Worm (Caenorhabditis elegans) whole organism, L2 larva: ENCODE measurements around the gene F22E12.3.

ENCODE experiments used
- C34F6.9 ChIP-seq: fragments of 150-350 bp; optimal IDR thresholded peaks from 2 replicates; lab custom pipeline; 2014; ENCODE audit warnings: missing biosample characterization, missing genetic modification characterization
- F13H6.1 ChIP-seq: sonication (generic microtip); optimal IDR thresholded peaks from 2 replicates; lab custom pipeline; 2016; ENCODE audit warnings: missing genetic modification characterization, missing compliant biosample characterization
- R02D3.7 ChIP-seq: fragments of 150-350 bp; optimal IDR thresholded peaks from 2 replicates; lab custom pipeline; 2014; ENCODE audit warnings: missing biosample characterization, missing genetic modification characterization
- Y55F3AM.14 ChIP-seq: fragments of 200-800 bp; sonication (Bioruptor generic); optimal IDR thresholded peaks from 2 replicates; lab custom pipeline; 2018; ENCODE audit warnings: mild to moderate bottlenecking, missing genetic modification characterization, missing compliant biosample characterization
- aly-2 ChIP-seq: fragments of 150-350 bp; optimal IDR thresholded peaks from 2 replicates; lab custom pipeline; 2014; ENCODE audit warnings: missing biosample characterization, missing genetic modification characterization
- ama-1 ChIP-seq: fragments of 150-350 bp; optimal IDR thresholded peaks from 2 replicates; lab custom pipeline; 2018; ENCODE audit warnings: inconsistent platforms
- blmp-1 ChIP-seq: sonication (generic microtip); optimal IDR thresholded peaks from 2 replicates; lab custom pipeline; 2017; ENCODE audit warnings: missing genetic modification characterization, mild to moderate bottlenecking, missing compliant biosample characterization, antibody characterized with exemption, moderate library complexity; ENCODE audit not compliant: insufficient read depth
- ceh-16 ChIP-seq: fragments of 150-350 bp; optimal IDR thresholded peaks from 2 replicates; lab custom pipeline; 2014; ENCODE audit warnings: missing biosample characterization, missing genetic modification characterization
- ceh-82 ChIP-seq: fragments of 150-350 bp; optimal IDR thresholded peaks from 2 replicates; lab custom pipeline; 2014; ENCODE audit warnings: missing biosample characterization, missing genetic modification characterization
- crh-2 ChIP-seq: sonication (generic microtip); optimal IDR thresholded peaks from 2 replicates; lab custom pipeline; 2017; ENCODE audit warnings: missing biosample characterization, missing genetic modification characterization
- dmd-4 ChIP-seq: sonication (generic microtip); optimal IDR thresholded peaks from 2 replicates; lab custom pipeline; 2017; ENCODE audit warnings: missing biosample characterization, missing genetic modification characterization
- egl-27 ChIP-seq: sonication (generic microtip); optimal IDR thresholded peaks from 3 replicates; lab custom pipeline; 2017; ENCODE audit warnings: missing biosample characterization, missing genetic modification reagents, missing genetic modification characterization
- elt-1 ChIP-seq: fragments of 150-350 bp; optimal IDR thresholded peaks from 2 replicates; lab custom pipeline; 2014; ENCODE audit warnings: missing biosample characterization, missing genetic modification characterization
- fos-1 ChIP-seq: fragments of 150-350 bp; optimal IDR thresholded peaks from 2 replicates; lab custom pipeline; 2014; ENCODE audit warnings: missing biosample characterization, missing genetic modification characterization
- gmeb-1 ChIP-seq: fragments of 150-350 bp; optimal IDR thresholded peaks from 2 replicates; lab custom pipeline; 2014; ENCODE audit warnings: missing biosample characterization, missing genetic modification characterization
- lin-11 ChIP-seq: fragments of 150-350 bp; sonication (generic microtip); optimal IDR thresholded peaks from 2 replicates; lab custom pipeline; 2014; ENCODE audit warnings: missing biosample characterization, missing genetic modification characterization, inconsistent platforms, mixed read lengths
- lin-13 ChIP-seq: fragments of 150-350 bp; optimal IDR thresholded peaks from 2 replicates; lab custom pipeline; 2014; ENCODE audit warnings: missing biosample characterization, missing genetic modification reagents, missing genetic modification characterization
- lin-39 ChIP-seq: fragments of 150-350 bp; optimal IDR thresholded peaks from 2 replicates; lab custom pipeline; 2014; ENCODE audit warnings: missing biosample characterization, missing genetic modification reagents, missing genetic modification characterization
- lsy-2 ChIP-seq, 2 experiments: fragments of 150-350 bp in 1 of 2; sonication (generic microtip) in 1 of 2; optimal IDR thresholded peaks; 2 replicates each; lab custom pipeline; 2014 to 2017; ENCODE audit warnings: missing biosample characterization in 2 of 2, missing genetic modification characterization in 2 of 2
- mab-5 ChIP-seq: fragments of 150-350 bp; optimal IDR thresholded peaks from 2 replicates; lab custom pipeline; 2014; ENCODE audit warnings: missing biosample characterization, missing genetic modification characterization
- mbf-1 ChIP-seq: sonication (generic microtip); optimal IDR thresholded peaks from 2 replicates; lab custom pipeline; 2017; ENCODE audit warnings: missing biosample characterization, missing genetic modification characterization
- mdl-1 ChIP-seq, 2 experiments: fragments of 150-350 bp in 1 of 2; sonication (generic microtip) in 1 of 2; optimal IDR thresholded peaks; 2 replicates each; lab custom pipeline; 2017; ENCODE audit warnings: missing biosample characterization in 2 of 2, missing genetic modification characterization in 2 of 2
- nhr-10 ChIP-seq: sonication (generic microtip); optimal IDR thresholded peaks from 2 replicates; lab custom pipeline; 2017; ENCODE audit warnings: missing biosample characterization, missing genetic modification characterization
- nhr-11 ChIP-seq: fragments of 150-350 bp; optimal IDR thresholded peaks from 2 replicates; lab custom pipeline; 2014; ENCODE audit warnings: missing biosample characterization, missing genetic modification characterization
- nhr-129 ChIP-seq: fragments of 150-350 bp; optimal IDR thresholded peaks from 2 replicates; lab custom pipeline; 2014; ENCODE audit warnings: missing biosample characterization, missing genetic modification characterization
- nhr-23 ChIP-seq: fragments of 150-350 bp; optimal IDR thresholded peaks from 2 replicates; lab custom pipeline; 2014; ENCODE audit warnings: missing biosample characterization, missing genetic modification reagents, missing genetic modification characterization
- nhr-237 ChIP-seq: fragments of 150-350 bp; optimal IDR thresholded peaks from 2 replicates; lab custom pipeline; 2014; ENCODE audit warnings: missing biosample characterization, missing genetic modification characterization
- nhr-25 ChIP-seq: fragments of 150-350 bp; sonication (generic microtip); optimal IDR thresholded peaks from 3 replicates; lab custom pipeline; 2014; ENCODE audit warnings: missing biosample characterization, missing genetic modification characterization
- nhr-77 ChIP-seq: fragments of 150-350 bp; optimal IDR thresholded peaks from 2 replicates; lab custom pipeline; 2014; ENCODE audit warnings: missing biosample characterization, missing genetic modification characterization
- peb-1 ChIP-seq: fragments of 150-350 bp; optimal IDR thresholded peaks from 2 replicates; lab custom pipeline; 2014; ENCODE audit warnings: missing biosample characterization, missing genetic modification characterization
- sem-4 ChIP-seq: fragments of 150-350 bp; optimal IDR thresholded peaks from 2 replicates; lab custom pipeline; 2014; ENCODE audit warnings: missing biosample characterization, missing genetic modification reagents, missing genetic modification characterization
- skn-1 ChIP-seq: sonication (generic microtip); optimal IDR thresholded peaks from 2 replicates; lab custom pipeline; 2017; ENCODE audit warnings: missing biosample characterization, missing genetic modification characterization
- sma-9 ChIP-seq, 2 experiments: fragments of 150-350 bp in 1 of 2; sonication (generic microtip) in 1 of 2; optimal IDR thresholded peaks; 2 replicates each; lab custom pipeline; 2014 to 2016; ENCODE audit warnings: missing genetic modification characterization in 2 of 2, mild to moderate bottlenecking in 1 of 2, missing biosample characterization in 1 of 2, missing compliant biosample characterization in 1 of 2, missing genetic modification reagents in 1 of 2, moderate library complexity in 1 of 2
- unc-39 ChIP-seq: fragments of 150-350 bp; optimal IDR thresholded peaks from 2 replicates; lab custom pipeline; 2014; ENCODE audit warnings: missing biosample characterization, missing genetic modification characterization
- unc-55 ChIP-seq: fragments of 150-350 bp; sonication (generic microtip); optimal IDR thresholded peaks from 3 replicates; lab custom pipeline; 2014; ENCODE audit warnings: missing biosample characterization, missing genetic modification reagents, missing genetic modification characterization
- unc-62 ChIP-seq: fragments of 150-350 bp; optimal IDR thresholded peaks from 2 replicates; lab custom pipeline; 2014; ENCODE audit warnings: missing biosample characterization, missing genetic modification reagents, missing genetic modification characterization
- zag-1 ChIP-seq: fragments of 150-350 bp; optimal IDR thresholded peaks from 2 replicates; lab custom pipeline; 2014; ENCODE audit warnings: missing biosample characterization, missing genetic modification characterization
- ztf-11 ChIP-seq: sonication (generic microtip); optimal IDR thresholded peaks from 2 replicates; lab custom pipeline; 2017; ENCODE audit warnings: missing biosample characterization, missing genetic modification characterization
- ztf-4 ChIP-seq: fragments of 150-350 bp; optimal IDR thresholded peaks from 2 replicates; lab custom pipeline; 2014; ENCODE audit warnings: missing biosample characterization, missing genetic modification characterization

Gene F22E12.3

ce11 chrV:10489998-10490397 lies 26.8 kb upstream of the F22E12.3 start, which contains the start of gene ncx-5:
ncx-5 (minus strand) TSS chrV:10490098.
- TF ChIP-seq F13H6.1 (tag; lab: Kevin White, UChicago), result no peak
- no peak for TF ChIP-seq gmeb-1 (tag; lab: Kevin White, UChicago)
- no peak for TF ChIP-seq mdl-1 (tag; optimal IDR thresholded peaks at IDR 0.05; lab: Kevin White, UChicago)
- no peak for TF ChIP-seq Y55F3AM.14 (GFP tag; lab: Kevin White, UChicago)
- no peak for TF ChIP-seq skn-1 (tag; lab: Kevin White, UChicago)
- no peak for TF ChIP-seq nhr-237
- TF ChIP-seq peb-1 (tag; lab: Kevin White, UChicago), result no peak
- no peak for TF ChIP-seq nhr-10 (tag; lab: Kevin White, UChicago)
- no peak for TF ChIP-seq ztf-4 (tag; lab: Kevin White, UChicago)
- TF ChIP-seq lin-11 (tag; lab: Kevin White, UChicago), result no peak
- TF ChIP-seq ztf-11 (tag; lab: Kevin White, UChicago), result no peak
- no peak for TF ChIP-seq unc-39 (tag; lab: Kevin White, UChicago)
- TF ChIP-seq elt-1, result no peak
- no peak for TF ChIP-seq nhr-77 (tag; lab: Kevin White, UChicago)
- no peak for TF ChIP-seq egl-27 (tag; lab: Kevin White, UChicago)
- TF ChIP-seq lin-13 (GFP tag; lab: Kevin White, UChicago), result no peak
- TF ChIP-seq blmp-1 (tag; lab: Kevin White, UChicago), result no peak

- no peak for TF ChIP-seq elt-1
- TF ChIP-seq R02D3.7 (tag; lab: Kevin White, UChicago), result no peak
- TF ChIP-seq fos-1 (tag; lab: Kevin White, UChicago), result peak; percentile 57
- no peak for TF ChIP-seq aly-2
- TF ChIP-seq F13H6.1 (tag; lab: Kevin White, UChicago), result peak; percentile 7
- TF ChIP-seq mab-5, result no peak
- TF ChIP-seq lin-39 (tag; lab: Kevin White, UChicago), result no peak
- no peak for TF ChIP-seq ztf-4 (tag; lab: Kevin White, UChicago)
- no peak for TF ChIP-seq ceh-16 (tag; lab: Kevin White, UChicago)
- peak; percentile 5 for TF ChIP-seq crh-2
- no peak for TF ChIP-seq ztf-11 (tag; lab: Kevin White, UChicago)
Observed at ce11 chrV:10485389-10485788, 22.2 kb upstream of the F22E12.3 start.

ce11 chrV:10484640-10485039 lies 21.5 kb upstream of the F22E12.3 start, which contains the start of gene Y32F6B.1:
Y32F6B.1 (minus strand) TSS chrV:10484740.
- TF ChIP-seq lin-13 (GFP tag; lab: Kevin White, UChicago) (no peak), blmp-1 (tag; lab: Kevin White, UChicago) (no peak), nhr-23 (no peak), sem-4 (no peak), ceh-82 (tag; lab: Kevin White, UChicago) (no peak)

ce11 chrV:10483995-10484394 lies 20.8 kb upstream of the F22E12.3 start:
- TF ChIP-seq fos-1 (tag; lab: Kevin White, UChicago) (peak; percentile 59), sma-9 (GFP tag; optimal IDR thresholded peaks at IDR 0.05; lab: Kevin White, UChicago) (peak; percentile 34), sma-9 (tag; optimal IDR thresholded peaks at IDR 0.05; lab: Kevin White, UChicago) (no peak), gmeb-1 (tag; lab: Kevin White, UChicago) (no peak)
- TF ChIP-seq, all 48 proteins: peak for 2

- TF ChIP-seq ztf-11 (tag; lab: Kevin White, UChicago), result no peak
- TF ChIP-seq peb-1 (tag; lab: Kevin White, UChicago), result no peak
- peak; percentile 32 for TF ChIP-seq Y55F3AM.14 (GFP tag; lab: Kevin White, UChicago)
- TF ChIP-seq ceh-82 (tag; lab: Kevin White, UChicago), result no peak
- TF ChIP-seq fos-1 (tag; lab: Kevin White, UChicago), result peak; percentile 58
Observed at ce11 chrV:10478097-10478828, 15.1 kb upstream of the F22E12.3 start, which contains the start of the genes crp-1 and Y32F6B.9. crp-1 (plus strand) TSS chrV:10478564. Y32F6B.9 (plus strand) TSS chrV:10478699.

ce11 chrV:10476864-10477443 lies 13.8 kb upstream of the F22E12.3 start:
- TF ChIP-seq mbf-1 (tag; lab: Kevin White, UChicago), result no peak
- TF ChIP-seq unc-62 (GFP tag; lab: Kevin White, UChicago), result no peak
- TF ChIP-seq nhr-129 (tag; lab: Kevin White, UChicago), result peak; percentile 65
- TF ChIP-seq unc-55 (GFP tag; lab: Kevin White, UChicago), result no peak
- no peak for TF ChIP-seq peb-1 (tag; lab: Kevin White, UChicago)
- no peak for TF ChIP-seq nhr-77 (tag; lab: Kevin White, UChicago)
- TF ChIP-seq zag-1 (tag; lab: Kevin White, UChicago), result no peak
- peak; percentile 50 for TF ChIP-seq Y55F3AM.14 (GFP tag; lab: Kevin White, UChicago)
- no peak for TF ChIP-seq nhr-11 (tag; lab: Kevin White, UChicago)
- TF ChIP-seq aly-2, result no peak
- no peak for TF ChIP-seq dmd-4 (tag; lab: Kevin White, UChicago)
- TF ChIP-seq lsy-2 (tag; optimal IDR thresholded peaks at IDR 0.05; lab: Kevin White, UChicago), result peak in 1 of 2 experiments; percentile 4
- peak; percentile 12 for TF ChIP-seq nhr-25 (tag; lab: Kevin White, UChicago)
- no peak for TF ChIP-seq lin-11 (tag; lab: Kevin White, UChicago)
- TF ChIP-seq C34F6.9 (tag; lab: Kevin White, UChicago), result peak; percentile 23
- TF ChIP-seq ama-1 (lab: Kevin White, UChicago), result peak; percentile 87
